Fruit fly (Drosophila melanogaster): ENCODE measurements around the gene TfIIA-L.

Gene TfIIA-L

DNA sequence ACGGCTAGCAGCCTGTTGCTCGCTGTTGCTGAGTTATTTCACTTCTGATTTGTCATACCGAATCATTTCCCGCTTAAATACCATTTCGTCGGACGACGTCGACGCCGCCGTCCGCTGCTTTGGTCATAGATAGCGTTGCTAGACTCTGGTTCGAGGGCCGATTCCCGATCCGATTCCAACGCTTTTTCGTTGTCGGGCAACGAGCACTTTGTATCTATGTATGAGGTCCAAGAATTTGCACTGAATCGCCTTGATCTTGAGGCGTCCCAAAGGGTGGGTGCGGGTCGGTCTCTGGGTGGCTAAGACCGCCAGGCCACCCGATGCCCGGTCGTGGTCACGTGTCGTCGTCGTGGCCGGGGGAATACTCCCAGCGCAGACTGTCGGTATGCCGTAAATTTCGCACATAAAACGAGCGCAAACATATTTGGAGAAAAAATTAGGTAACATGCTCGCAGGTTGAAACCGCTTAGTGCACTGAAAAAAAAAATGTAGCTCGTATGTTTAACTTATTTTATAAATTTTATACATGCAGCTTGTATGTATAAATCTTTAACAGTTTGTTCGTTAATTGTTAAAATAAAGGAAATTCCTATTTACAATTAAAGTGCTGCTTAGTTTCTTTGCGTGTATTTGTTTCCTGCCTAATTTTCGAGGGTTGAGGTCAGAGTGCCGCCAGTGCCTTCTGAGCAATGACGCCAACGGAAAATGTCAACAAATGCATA lies 41.4 kb downstream of the TfIIA-L start, which contains the start of gene CG3348 (continued):
- TF ChIP-seq Xbp1 (GFP tag; optimal IDR thresholded peaks at IDR 0.05) (peak; percentile 58), CG3995 (GFP tag; optimal IDR thresholded peaks at IDR 0.05) (peak; percentile 59), Scr (GFP tag; IDR thresholded peaks at IDR 0.05; ENCODE audit: partially characterized antibody) (no peak), tna (GFP tag; IDR thresholded peaks at IDR 0.05; ENCODE audit: partially characterized antibody) (no peak), CG10565 (GFP tag; optimal IDR thresholded peaks at IDR 0.05) (no peak), hbn (GFP tag; IDR thresholded peaks at IDR 0.05; ENCODE audit: partially characterized antibody) (no peak), pan (optimal IDR thresholded peaks at IDR 0.05) (no peak), pan (GFP tag; optimal IDR thresholded peaks at IDR 0.05 in 1 of 2, IDR thresholded peaks at IDR 0.05 in 1 of 2) (peak in 1 of 2 experiments; percentile 74), CTCF (GFP tag; optimal IDR thresholded peaks at IDR 0.05) (no peak), Hr78 (GFP tag; optimal IDR thresholded peaks at IDR 0.05) (peak in 1 of 2 experiments; percentile 12), mld (GFP tag; IDR thresholded peaks at IDR 0.05; ENCODE audit: partially characterized antibody) (no peak), knrl (GFP tag; IDR thresholded peaks at IDR 0.05; ENCODE audit: partially characterized antibody) (no peak), jing (GFP tag; optimal IDR thresholded peaks at IDR 0.05) (no peak), sob (GFP tag; IDR thresholded peaks at IDR 0.05) (peak; percentile 79), CG9437 (GFP tag; optimal IDR thresholded peaks at IDR 0.05) (peak; percentile 29), CG12299 (tag; optimal IDR thresholded peaks at IDR 0.05) (peak; percentile 30), ase (GFP tag; IDR thresholded peaks at IDR 0.05) (no peak), tup (GFP tag; optimal IDR thresholded peaks at IDR 0.05) (peak; percentile 20), ATbp (GFP tag; optimal IDR thresholded peaks at IDR 0.05) (peak; percentile 21), mirr (GFP tag; optimal IDR thresholded peaks at IDR 0.05) (no peak), CG18599 (GFP tag; optimal IDR thresholded peaks at IDR 0.05) (peak; percentile 95), CG18619 (GFP tag; optimal IDR thresholded peaks at IDR 0.05) (peak; percentile 71), CG9876 (GFP tag; optimal IDR thresholded peaks at IDR 0.05) (peak; percentile 10), pros (GFP tag; optimal IDR thresholded peaks at IDR 0.05) (no peak), HHEX (GFP tag; optimal IDR thresholded peaks at IDR 0.05) (peak; percentile 82), CG9797 (GFP tag; optimal IDR thresholded peaks at IDR 0.05) (no peak), row (GFP tag; IDR thresholded peaks at IDR 0.05) (peak; percentile 74), CG31388 (GFP tag; optimal IDR thresholded peaks at IDR 0.05) (no peak), lmd (GFP tag; IDR thresholded peaks at IDR 0.05) (peak; percentile 70), jigr1 (GFP tag; IDR thresholded peaks at IDR 0.05) (no peak), CG34224 (GFP tag; IDR thresholded peaks at IDR 0.05; ENCODE audit: partially characterized antibody) (no peak), dysf (GFP tag; IDR thresholded peaks at IDR 0.05) (peak; percentile 83), CG43689 (GFP tag; IDR thresholded peaks at IDR 0.05) (no peak; the same call in 1 of the 2 replicates), NfI (GFP tag; optimal IDR thresholded peaks at IDR 0.05) (peak; percentile 72), sisA (GFP tag; IDR thresholded peaks at IDR 0.05) (peak; percentile 66), CG10321 (GFP tag; IDR thresholded peaks at IDR 0.05) (no peak), HLH54F (GFP tag; optimal IDR thresholded peaks at IDR 0.05) (peak; percentile 64), Opbp (GFP tag; IDR thresholded peaks at IDR 0.05; ENCODE audit: partially characterized antibody) (no peak), CG7987 (GFP tag; optimal IDR thresholded peaks at IDR 0.05) (peak; percentile 10), sima (GFP tag; optimal IDR thresholded peaks at IDR 0.05) (no peak), CG15514 (GFP tag; optimal IDR thresholded peaks at IDR 0.05) (peak; percentile 60), CG6254 (GFP tag; optimal IDR thresholded peaks at IDR 0.05) (no peak), CG3065 (GFP tag; optimal IDR thresholded peaks at IDR 0.05) (peak; percentile 9), sr (GFP tag; IDR thresholded peaks at IDR 0.05) (no peak), NC2β (GFP tag; optimal IDR thresholded peaks at IDR 0.05) (peak; percentile 2), CG14050 (GFP tag; IDR thresholded peaks at IDR 0.05) (0 out of 3 replicates have a peak, but pooled peaks have one; percentile 14), Aef1 (GFP tag; IDR thresholded peaks at IDR 0.05) (peak; percentile 75), Sry-δ (GFP tag; optimal IDR thresholded peaks at IDR 0.05) (no peak), Fer1 (GFP tag; optimal IDR thresholded peaks at IDR 0.05) (peak; percentile 84)

Data from whole organism, embryonic.